Worm (Caenorhabditis elegans) whole organism, L4 larva: ENCODE results near the gene ZK622.1.

Experiments
- F26F4.8 ChIP-seq: fragments of 200-800 bp; sonication (Bioruptor generic); conservative IDR thresholded peaks from 2 replicates; pipeline ENCODE4 v1.3.6; 2022; ENCODE audit warnings: missing genetic modification characterization, missing compliant biosample characterization
- T20F7.1 ChIP-seq: fragments of 200-800 bp; sonication (Bioruptor generic); optimal IDR thresholded peaks from 2 replicates; lab custom pipeline; 2018; ENCODE audit warnings: mild to moderate bottlenecking, missing genetic modification characterization, missing compliant biosample characterization
- T26A8.4 ChIP-seq: fragments of 200-800 bp; sonication (Bioruptor generic); IDR thresholded peaks from 2 replicates; pipeline ENCODE4 v1.3.6; 2022; ENCODE audit warnings: missing genetic modification characterization, missing compliant biosample characterization
- arid-1 ChIP-seq: fragments of 200-800 bp; sonication (Bioruptor generic); conservative IDR thresholded peaks from 2 replicates; pipeline ENCODE4 v1.3.6; 2022; ENCODE audit warnings: missing genetic modification reagents, missing genetic modification characterization, missing compliant biosample characterization
- ceh-28 ChIP-seq: fragments of 150-350 bp; optimal IDR thresholded peaks from 2 replicates; lab custom pipeline; 2014; ENCODE audit warnings: missing biosample characterization, missing genetic modification reagents, missing genetic modification characterization
- ceh-32 ChIP-seq: sonication (generic microtip); optimal IDR thresholded peaks from 2 replicates; lab custom pipeline; 2016; ENCODE audit warnings: mild to moderate bottlenecking, missing genetic modification characterization, missing compliant biosample characterization; ENCODE audit not compliant: poor library complexity
- ceh-44 ChIP-seq: fragments of 200-800 bp; sonication (Bioruptor generic); IDR thresholded peaks from 2 replicates; pipeline ENCODE4 v1.3.6; 2022; ENCODE audit warnings: missing genetic modification reagents, missing genetic modification characterization, missing compliant biosample characterization
- ceh-62 ChIP-seq: sonication (generic microtip); optimal IDR thresholded peaks from 2 replicates; lab custom pipeline; 2017; ENCODE audit warnings: missing biosample characterization, missing genetic modification characterization
- ctbp-1 ChIP-seq: fragments of 200-800 bp; sonication (Bioruptor generic); IDR thresholded peaks from 2 replicates; pipeline ENCODE4 v1.3.6; 2022; ENCODE audit warnings: missing genetic modification reagents, missing genetic modification characterization, missing compliant biosample characterization
- daf-16 ChIP-seq, 3 experiments: sonication (generic microtip); optimal IDR thresholded peaks; 2 replicates each; lab custom pipeline; 2016 to 2017; ENCODE audit warnings: missing genetic modification characterization in 3 of 3, missing genetic modification reagents in 3 of 3, mild to moderate bottlenecking in 2 of 3, missing compliant biosample characterization in 2 of 3, missing biosample characterization in 1 of 3, moderate library complexity in 1 of 3
- dmd-6 ChIP-seq: fragments of 200-800 bp; sonication (Bioruptor generic); IDR thresholded peaks from 2 replicates; pipeline ENCODE4 v1.3.6; 2022; ENCODE audit warnings: missing genetic modification reagents, missing genetic modification characterization, missing compliant biosample characterization
- duxl-1 ChIP-seq: sonication (generic microtip); optimal IDR thresholded peaks from 2 replicates; lab custom pipeline; 2016; ENCODE audit warnings: mild to moderate bottlenecking, missing genetic modification characterization, moderate library complexity, missing compliant biosample characterization; ENCODE audit not compliant: poor library complexity
- dve-1 ChIP-seq: sonication (generic microtip); optimal IDR thresholded peaks from 2 replicates; lab custom pipeline; 2017; ENCODE audit warnings: antibody characterized with exemption, mild to moderate bottlenecking, missing genetic modification characterization, missing compliant biosample characterization; ENCODE audit not compliant: insufficient read depth
- egl-27 ChIP-seq: sonication (generic microtip); optimal IDR thresholded peaks from 3 replicates; lab custom pipeline; 2017; ENCODE audit warnings: missing biosample characterization, missing genetic modification reagents, missing genetic modification characterization
- egl-43 ChIP-seq: fragments of 200-800 bp; sonication (Bioruptor generic); IDR thresholded peaks from 2 replicates; pipeline ENCODE4 v1.3.6; 2022; ENCODE audit warnings: missing genetic modification reagents, missing genetic modification characterization, missing compliant biosample characterization
- fkh-10 ChIP-seq: fragments of 150-350 bp; optimal IDR thresholded peaks from 2 replicates; lab custom pipeline; 2014; ENCODE audit warnings: missing biosample characterization, missing genetic modification reagents, missing genetic modification characterization
- hif-1 ChIP-seq, 2 experiments: sonication (generic microtip); optimal IDR thresholded peaks; 2 replicates each; lab custom pipeline; 2016 to 2017; ENCODE audit warnings: missing compliant biosample characterization in 2 of 2, missing genetic modification characterization in 2 of 2, missing genetic modification reagents in 2 of 2, missing genotype in 2 of 2, mild to moderate bottlenecking in 1 of 2
- hlh-11 ChIP-seq: fragments of 200-800 bp; sonication (Bioruptor generic); optimal IDR thresholded peaks from 2 replicates; lab custom pipeline; 2018; ENCODE audit warnings: mild to moderate bottlenecking, missing genetic modification characterization, missing compliant biosample characterization
- hlh-30 ChIP-seq: sonication (generic microtip); optimal IDR thresholded peaks from 2 replicates; lab custom pipeline; 2017; ENCODE audit warnings: antibody characterized with exemption, mild to moderate bottlenecking, missing genetic modification characterization, missing compliant biosample characterization; ENCODE audit not compliant: insufficient read depth
- lim-7 ChIP-seq: fragments of 200-800 bp; sonication (Bioruptor generic); IDR thresholded peaks from 2 replicates; pipeline ENCODE4 v1.3.6; 2022; ENCODE audit warnings: missing genetic modification characterization, missing compliant biosample characterization
- lin-1 ChIP-seq: fragments of 200-800 bp; sonication (Bioruptor generic); IDR thresholded peaks from 2 replicates; pipeline ENCODE4 v1.3.6; 2022; ENCODE audit warnings: missing genetic modification reagents, missing genetic modification characterization, missing compliant biosample characterization
- lin-38 ChIP-seq: fragments of 200-800 bp; sonication (Bioruptor generic); IDR thresholded peaks from 2 replicates; pipeline ENCODE4 v1.3.6; 2022; ENCODE audit warnings: missing genetic modification reagents, missing genetic modification characterization, missing compliant biosample characterization
- lir-3 ChIP-seq: sonication (generic microtip); optimal IDR thresholded peaks from 2 replicates; lab custom pipeline; 2016; ENCODE audit warnings: mild to moderate bottlenecking, missing genetic modification characterization, missing compliant biosample characterization
- lsy-2 ChIP-seq, 2 experiments: fragments of 150-350 bp in 1 of 2; sonication (generic microtip) in 1 of 2; optimal IDR thresholded peaks; 2 replicates each; lab custom pipeline; 2014 to 2017; ENCODE audit warnings: missing biosample characterization in 2 of 2, missing genetic modification characterization in 2 of 2
- madf-5 ChIP-seq, 2 experiments: fragments of 200-800 bp; sonication (Bioruptor generic); IDR thresholded peaks; 2 replicates each; pipeline ENCODE4 v1.3.6; 2022; ENCODE audit warnings: missing compliant biosample characterization in 2 of 2, missing genetic modification characterization in 2 of 2
- mdl-1 ChIP-seq, 2 experiments: fragments of 150-350 bp in 1 of 2; sonication (generic microtip) in 1 of 2; optimal IDR thresholded peaks; 2 replicates each; lab custom pipeline; 2014 to 2017; ENCODE audit warnings: missing biosample characterization in 2 of 2, missing genetic modification characterization in 2 of 2
- mdt-29 ChIP-seq: fragments of 200-800 bp; sonication (Bioruptor generic); IDR thresholded peaks from 2 replicates; pipeline ENCODE4 v1.3.6; 2022; ENCODE audit warnings: missing genetic modification reagents, missing genetic modification characterization, missing compliant biosample characterization
- mep-1 ChIP-seq: fragments of 150-350 bp; sonication (generic microtip); optimal IDR thresholded peaks from 3 replicates; lab custom pipeline; 2014; ENCODE audit warnings: missing biosample characterization, missing genetic modification characterization
- mes-2 ChIP-seq: sonication (generic microtip); optimal IDR thresholded peaks from 2 replicates; lab custom pipeline; 2016; ENCODE audit warnings: missing genotype, mild to moderate bottlenecking, missing genetic modification characterization, missing compliant biosample characterization; ENCODE audit not compliant: poor library complexity, severe bottlenecking
- nhr-10 ChIP-seq: fragments of 150-350 bp; optimal IDR thresholded peaks from 2 replicates; lab custom pipeline; 2014; ENCODE audit warnings: missing biosample characterization, missing genetic modification characterization
- nhr-102 ChIP-seq: sonication (generic microtip); optimal IDR thresholded peaks from 2 replicates; lab custom pipeline; 2016; ENCODE audit warnings: mild to moderate bottlenecking, missing genetic modification characterization, moderate library complexity, missing compliant biosample characterization
- nhr-25 ChIP-seq: sonication (generic microtip); optimal IDR thresholded peaks from 2 replicates; lab custom pipeline; 2017; ENCODE audit warnings: missing genetic modification characterization, mild to moderate bottlenecking, missing compliant biosample characterization, antibody characterized with exemption, moderate library complexity, borderline replicate concordance; ENCODE audit not compliant: insufficient read depth
- nhr-28 ChIP-seq: fragments of 150-350 bp; optimal IDR thresholded peaks from 2 replicates; lab custom pipeline; 2014; ENCODE audit warnings: missing biosample characterization, missing genetic modification characterization
- nhr-42 ChIP-seq: fragments of 200-800 bp; sonication (Bioruptor generic); IDR thresholded peaks from 2 replicates; pipeline ENCODE4 v1.3.6; 2022; ENCODE audit warnings: missing genetic modification characterization, missing compliant biosample characterization
- nhr-48 ChIP-seq: sonication (generic microtip); optimal IDR thresholded peaks from 2 replicates; lab custom pipeline; 2016; ENCODE audit warnings: mild to moderate bottlenecking, missing genetic modification characterization, missing compliant biosample characterization
- nhr-6 ChIP-seq: fragments of 150-350 bp; optimal IDR thresholded peaks from 2 replicates; lab custom pipeline; 2014; ENCODE audit warnings: missing biosample characterization, missing genetic modification characterization
- nhr-77 ChIP-seq: fragments of 150-350 bp; optimal IDR thresholded peaks from 2 replicates; lab custom pipeline; 2014; ENCODE audit warnings: missing biosample characterization, missing genetic modification characterization
- pha-4 ChIP-seq, 2 experiments: fragments of 150-350 bp in 1 of 2; fragments of 200-800 bp in 1 of 2; sonication (Bioruptor generic) in 1 of 2; IDR thresholded peaks in 1 of 2; optimal IDR thresholded peaks in 1 of 2; 2 replicates each; pipeline versions ENCODE4 v1.3.6 to Lab custom; 2014 to 2022; ENCODE audit warnings: missing genetic modification characterization in 2 of 2, missing genetic modification reagents in 2 of 2, missing biosample characterization in 1 of 2, missing compliant biosample characterization in 1 of 2
- php-3 ChIP-seq: fragments of 200-800 bp; sonication (Bioruptor generic); IDR thresholded peaks from 2 replicates; pipeline ENCODE4 v1.3.6; 2022; ENCODE audit warnings: missing genetic modification reagents, missing genetic modification characterization, missing compliant biosample characterization
- pqm-1 ChIP-seq: sonication (generic microtip); optimal IDR thresholded peaks from 2 replicates; lab custom pipeline; 2017; ENCODE audit warnings: missing biosample characterization, missing genetic modification characterization
- sdz-12 ChIP-seq: fragments of 200-800 bp; sonication (Bioruptor generic); optimal IDR thresholded peaks from 2 replicates; lab custom pipeline; 2018; ENCODE audit warnings: mild to moderate bottlenecking, missing genetic modification characterization, missing compliant biosample characterization
- snpc-4 ChIP-seq: fragments of 150-350 bp; optimal IDR thresholded peaks from 2 replicates; lab custom pipeline; 2014; ENCODE audit warnings: missing biosample characterization, missing genetic modification characterization
- spr-1 ChIP-seq: sonication (generic microtip); optimal IDR thresholded peaks from 2 replicates; lab custom pipeline; 2016; ENCODE audit warnings: mild to moderate bottlenecking, missing genetic modification characterization, missing compliant biosample characterization
- spr-3 ChIP-seq: fragments of 200-800 bp; sonication (Bioruptor generic); optimal IDR thresholded peaks from 2 replicates; lab custom pipeline; 2018; ENCODE audit warnings: mild to moderate bottlenecking, missing genetic modification characterization, missing compliant biosample characterization
- unc-62 ChIP-seq, 3 experiments: fragments of 150-350 bp in 1 of 3; sonication (generic microtip); optimal IDR thresholded peaks in 2 of 3; peaks in 1 of 3; 1 replicate in 1 of 3; 2 replicates in 2 of 3; lab custom pipeline; 2014 to 2017; ENCODE audit warnings: missing biosample characterization in 3 of 3, missing genetic modification characterization in 3 of 3, missing genetic modification reagents in 3 of 3, missing genotype in 1 of 3
- zfp-2 ChIP-seq: sonication (generic microtip); optimal IDR thresholded peaks from 2 replicates; lab custom pipeline; 2016; ENCODE audit warnings: mild to moderate bottlenecking, missing genetic modification characterization, missing compliant biosample characterization
- zfp-3 ChIP-seq: fragments of 200-800 bp; sonication (Bioruptor generic); conservative IDR thresholded peaks from 2 replicates; pipeline ENCODE4 v1.3.6; 2022; ENCODE audit warnings: missing genetic modification reagents, missing genetic modification characterization, missing compliant biosample characterization
- ztf-11 ChIP-seq: fragments of 150-350 bp; optimal IDR thresholded peaks from 2 replicates; lab custom pipeline; 2014; ENCODE audit warnings: missing biosample characterization, missing genetic modification characterization

The ZK622.1 gene

DNA sequence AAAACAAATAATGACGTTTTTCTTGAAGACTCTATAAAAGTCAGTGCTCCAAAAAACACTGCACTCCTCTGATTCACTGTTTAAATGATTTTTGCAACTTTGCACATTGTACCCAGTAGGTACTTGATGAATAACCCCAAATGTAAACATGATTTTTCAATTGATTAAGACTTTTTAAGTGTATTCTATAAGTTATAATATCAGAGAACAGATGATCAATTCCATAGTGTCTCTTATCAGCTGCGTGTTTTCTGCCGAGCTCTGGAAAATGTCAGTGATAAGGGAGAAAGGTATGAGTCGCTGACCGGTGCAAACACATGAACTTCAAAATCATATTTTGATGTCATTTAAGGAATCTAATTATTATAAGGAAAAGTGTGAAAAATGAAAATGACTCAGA is 30.2 kb downstream of the ZK622.1 start:
- TF ChIP-seq madf-5 (GFP tag; IDR thresholded peaks at IDR 0.05; lab: Robert Waterston, UW): no peak
- peak; percentile 100 for TF ChIP-seq pqm-1
- no peak for TF ChIP-seq lim-7 (GFP tag; lab: Robert Waterston, UW)
- no peak for TF ChIP-seq egl-43
- no peak for TF ChIP-seq mdt-29
- TF ChIP-seq nhr-25 (tag; lab: Kevin White, UChicago): no peak
- TF ChIP-seq ceh-44 (GFP tag; lab: Robert Waterston, UW): no peak
- TF ChIP-seq T26A8.4 (GFP tag; lab: Robert Waterston, UW): no peak
- peak; percentile 86 for TF ChIP-seq dve-1 (tag; lab: Kevin White, UChicago)
- peak in 1 of 2 experiments; percentile 32 for TF ChIP-seq daf-16 (GFP tag; optimal IDR thresholded peaks at IDR 0.05; lab: Kevin White, UChicago)
- TF ChIP-seq daf-16 (tag; optimal IDR thresholded peaks at IDR 0.05; lab: Kevin White, UChicago): peak; percentile 96
- TF ChIP-seq sdz-12 (GFP tag; lab: Kevin White, UChicago): no peak
- TF ChIP-seq ztf-11 (tag; lab: Kevin White, UChicago): no peak
- no peak for TF ChIP-seq arid-1 (GFP tag; lab: Robert Waterston, UW)
- TF ChIP-seq nhr-77 (tag; lab: Kevin White, UChicago): peak; percentile 84
- TF ChIP-seq php-3 (GFP tag; lab: Robert Waterston, UW): peak; percentile 73
- 0 out of 2 replicates have a peak, but pooled peaks have one; percentile 54 for TF ChIP-seq lin-1
- TF ChIP-seq zfp-2 (tag; lab: Kevin White, UChicago): no peak
- TF ChIP-seq unc-62 (GFP tag; optimal IDR thresholded peaks at IDR 0.05 in 1 of 2; lab: Kevin White, UChicago): no peak
- no peak for TF ChIP-seq unc-62 (tag; optimal IDR thresholded peaks at IDR 0.05; lab: Kevin White, UChicago)
- no peak for TF ChIP-seq ceh-32 (tag; lab: Kevin White, UChicago)
- peak; percentile 87 for TF ChIP-seq nhr-28 (tag; lab: Kevin White, UChicago)
- TF ChIP-seq lir-3: no peak
- TF ChIP-seq F26F4.8: no peak
- TF ChIP-seq zfp-3 (GFP tag; lab: Robert Waterston, UW): no peak
- no peak for TF ChIP-seq snpc-4 (tag; lab: Kevin White, UChicago)
- peak; percentile 56 for TF ChIP-seq hlh-30 (tag; lab: Kevin White, UChicago)
- no peak for TF ChIP-seq ceh-28 (tag; lab: Kevin White, UChicago)
- peak; percentile 70 for TF ChIP-seq nhr-10 (tag; lab: Kevin White, UChicago)
- peak; percentile 22 for TF ChIP-seq mep-1
- no peak for TF ChIP-seq mdl-1 (tag; optimal IDR thresholded peaks at IDR 0.05; lab: Kevin White, UChicago)
- no peak for TF ChIP-seq fkh-10 (GFP tag; lab: Kevin White, UChicago)
- TF ChIP-seq ctbp-1 (GFP tag; lab: Robert Waterston, UW): no peak
- peak; percentile 91 for TF ChIP-seq hlh-11
- peak; percentile 92 for TF ChIP-seq dmd-6 (GFP tag; lab: Robert Waterston, UW)
- no peak for TF ChIP-seq lin-38 (GFP tag; lab: Robert Waterston, UW)
- no peak for TF ChIP-seq duxl-1
- peak; percentile 3 for TF ChIP-seq nhr-6 (tag; lab: Kevin White, UChicago)
- no peak for TF ChIP-seq ceh-62 (tag; lab: Kevin White, UChicago)
- TF ChIP-seq nhr-102 (tag; lab: Kevin White, UChicago): peak; percentile 69
- peak in 1 of 2 experiments; percentile 34 for TF ChIP-seq lsy-2 (tag; optimal IDR thresholded peaks at IDR 0.05; lab: Kevin White, UChicago)
- peak; percentile 29; the same call in 1 of the 2 replicates for TF ChIP-seq pha-4 (GFP tag; IDR thresholded peaks at IDR 0.05; lab: Robert Waterston, UW)
- no peak for TF ChIP-seq pha-4 (tag; optimal IDR thresholded peaks at IDR 0.05; lab: Kevin White, UChicago)
- TF ChIP-seq T20F7.1 (GFP tag; lab: Kevin White, UChicago): no peak
- no peak for TF ChIP-seq spr-1 (tag; lab: Kevin White, UChicago)
- no peak for TF ChIP-seq spr-3 (GFP tag; lab: Kevin White, UChicago)
- TF ChIP-seq egl-27 (tag; lab: Kevin White, UChicago): no peak
- peak; percentile 82 for TF ChIP-seq nhr-48 (tag; lab: Kevin White, UChicago)
- no peak for TF ChIP-seq nhr-42 (GFP tag; lab: Robert Waterston, UW)
- TF ChIP-seq mes-2 (tag; lab: Kevin White, UChicago): no peak
- peak in 1 of 2 experiments; percentile 36 for TF ChIP-seq hif-1 (tag; optimal IDR thresholded peaks at IDR 0.05; lab: Kevin White, UChicago)
